Worm (Caenorhabditis elegans): ENCODE data around the gene F40F12.3.

DNA sequence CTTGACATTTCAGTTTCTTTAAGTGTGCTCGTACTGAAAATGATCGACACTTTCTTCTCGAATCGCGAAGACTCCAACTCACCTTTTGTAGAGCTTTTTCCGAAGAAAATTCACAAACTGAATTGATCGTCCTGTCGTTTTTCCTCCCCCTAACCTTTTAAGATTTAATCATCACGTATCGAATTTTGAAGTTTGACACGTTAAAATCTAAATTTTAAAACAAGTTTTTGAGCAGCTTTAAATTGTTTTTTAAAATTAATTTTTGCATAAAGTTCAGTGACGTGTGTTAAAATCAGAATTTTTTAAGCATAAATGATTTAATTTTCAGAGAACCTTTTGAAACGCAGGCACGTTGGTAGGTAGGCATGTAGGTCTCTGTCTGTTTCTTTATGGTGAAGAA, 29.3 kb downstream of the F40F12.3 start, which contains the start of gene alg-4:
- TF ChIP-seq hnd-1 (tag; optimal IDR thresholded peaks at IDR 0.05), result no peak
- TF ChIP-seq ama-1 (optimal IDR thresholded peaks at IDR 0.05), result no peak
- no peak for TF ChIP-seq scrt-1 (GFP tag; IDR thresholded peaks at IDR 0.05)
- TF ChIP-seq B0310.2 (tag; optimal IDR thresholded peaks at IDR 0.05), result no peak
- no peak for TF ChIP-seq pes-1 (GFP tag; IDR thresholded peaks at IDR 0.05)
- no peak for TF ChIP-seq ceh-36 (tag; optimal IDR thresholded peaks at IDR 0.05)
- TF ChIP-seq aly-1 (tag; optimal IDR thresholded peaks at IDR 0.05), result no peak
- no peak for TF ChIP-seq tra-4 (tag; optimal IDR thresholded peaks at IDR 0.05)
- no peak for TF ChIP-seq F13C5.2 (tag; optimal IDR thresholded peaks at IDR 0.05)
- TF ChIP-seq flt-1 (GFP tag; IDR thresholded peaks at IDR 0.05), result no peak
